Worm (Caenorhabditis elegans): ENCODE measurements around the gene tsp-8.

tsp-8 gene

ce11 chrX:14684406-14684927 is 44.8 kb downstream of the tsp-8 start, which contains the start of gene csq-1:
TSS of gene csq-1 (plus strand) at chrX:14684877.
- TF ChIP-seq attf-4 (tag; optimal IDR thresholded peaks at IDR 0.05) (no peak), Y5F2A.4 (GFP tag; optimal IDR thresholded peaks at IDR 0.05) (no peak), snpc-1.2 (GFP tag; IDR thresholded peaks at IDR 0.05) (0 out of 2 replicates have a peak, but pooled peaks have one; percentile 24), lin-39 (tag; optimal IDR thresholded peaks at IDR 0.05) (no peak), daf-16 (GFP tag; optimal IDR thresholded peaks at IDR 0.05) (peak in 1 of 2 experiments; percentile 34), daf-16 (tag; optimal IDR thresholded peaks at IDR 0.05) (no peak), aha-1 (tag) (peak; percentile 68), hlh-11 (tag; optimal IDR thresholded peaks at IDR 0.05) (peak; percentile 24), Y48G9A.11 (GFP tag; IDR thresholded peaks at IDR 0.05) (no peak)

- TF ChIP-seq dve-1 (tag; optimal IDR thresholded peaks at IDR 0.05; ENCODE audit: insufficient read depth) (no peak), Y105C5A.15 (GFP tag; IDR thresholded peaks at IDR 0.05) (no peak), ceh-32 (tag; optimal IDR thresholded peaks at IDR 0.05; ENCODE audit: poor library complexity) (no peak), snpc-4 (tag; optimal IDR thresholded peaks at IDR 0.05) (peak; percentile 52), skn-1 (tag; optimal IDR thresholded peaks at IDR 0.05) (no peak), Y5F2A.4 (GFP tag; optimal IDR thresholded peaks at IDR 0.05) (no peak), zag-1 (tag; optimal IDR thresholded peaks at IDR 0.05) (no peak)
Observed at ce11 chrX:14680474-14680873, 48.8 kb downstream of the tsp-8 start.

- TF ChIP-seq daf-16 (GFP tag; optimal IDR thresholded peaks at IDR 0.05) (peak; percentile 9 to 47), daf-16 (tag; optimal IDR thresholded peaks at IDR 0.05) (no peak), lsy-2 (tag; optimal IDR thresholded peaks at IDR 0.05) (no peak), ceh-28 (tag; optimal IDR thresholded peaks at IDR 0.05) (no peak), F44E2.7 (GFP tag; IDR thresholded peaks at IDR 0.05) (no peak), ceh-20 (GFP tag; IDR thresholded peaks at IDR 0.05) (no peak), duxl-1 (tag; optimal IDR thresholded peaks at IDR 0.05; ENCODE audit: poor library complexity) (no peak), zip-11 (GFP tag; IDR thresholded peaks at IDR 0.05) (no peak), daf-12 (tag; optimal IDR thresholded peaks at IDR 0.05) (no peak), zfp-2 (tag; optimal IDR thresholded peaks at IDR 0.05) (no peak), tag-97 (GFP tag; IDR thresholded peaks at IDR 0.05) (no peak), daf-8 (GFP tag; IDR thresholded peaks at IDR 0.05) (no peak), Y75B8A.6 (GFP tag; IDR thresholded peaks at IDR 0.05) (no peak), dmd-6 (GFP tag; IDR thresholded peaks at IDR 0.05) (peak; percentile 33; the same call in 1 of the 2 replicates), tra-1 (GFP tag; IDR thresholded peaks at IDR 0.05) (0 out of 2 replicates have a peak, but pooled peaks have one; percentile 8), unc-130 (GFP tag; optimal IDR thresholded peaks at IDR 0.05) (no peak), attf-4 (tag; optimal IDR thresholded peaks at IDR 0.05) (no peak), zip-2 (tag; optimal IDR thresholded peaks at IDR 0.05) (peak; percentile 25), egl-43 (GFP tag; IDR thresholded peaks at IDR 0.05) (peak; percentile 62; the same call in 1 of the 2 replicates), mes-2 (tag; optimal IDR thresholded peaks at IDR 0.05; ENCODE audit: poor library complexity, severe bottlenecking) (peak; percentile 64), unc-39 (tag; optimal IDR thresholded peaks at IDR 0.05) (no peak), dmd-9 (GFP tag; IDR thresholded peaks at IDR 0.05) (no peak), hlh-30 (tag; optimal IDR thresholded peaks at IDR 0.05; ENCODE audit: insufficient read depth) (peak; percentile 29), daf-19 (GFP tag; conservative IDR thresholded peaks at IDR 0.05) (no peak), F10B5.3 (tag; optimal IDR thresholded peaks at IDR 0.05) (no peak), gei-8 (GFP tag; optimal IDR thresholded peaks at IDR 0.05) (no peak), madf-5 (GFP tag; IDR thresholded peaks at IDR 0.05) (0 out of 4 replicates have a peak, but pooled peaks of 1 of the 2 experiments have one; percentile 42), egl-27 (tag; optimal IDR thresholded peaks at IDR 0.05) (no peak), ceh-82 (tag; optimal IDR thresholded peaks at IDR 0.05) (no peak), F26F4.8 (GFP tag; conservative IDR thresholded peaks at IDR 0.05) (peak; percentile 66; the same call in 1 of the 2 replicates), mep-1 (tag; optimal IDR thresholded peaks at IDR 0.05) (no peak), vab-7 (GFP tag; IDR thresholded peaks at IDR 0.05) (peak; percentile 54; the same call in 1 of the 2 replicates), ces-1 (GFP tag; optimal IDR thresholded peaks at IDR 0.05) (no peak), mdt-29 (GFP tag; IDR thresholded peaks at IDR 0.05) (no peak), R02D3.7 (tag; optimal IDR thresholded peaks at IDR 0.05) (no peak), lim-7 (GFP tag; IDR thresholded peaks at IDR 0.05) (peak; percentile 68; the same call in 1 of the 2 replicates)
Observed at ce11 chrX:14678983-14679382, 50.3 kb downstream of the tsp-8 start.

Measured in whole organism, L4 larva.